Worm (Caenorhabditis elegans) whole organism, midembryonic: Measurements from ENCODE around the gene egal-1.

Source experiments
- T22C8.4 ChIP-seq: fragments of 200-800 bp; sonication (Bioruptor generic); IDR thresholded peaks from 2 replicates; pipeline ENCODE4 v1.3.6; 2022; ENCODE audit warnings: missing genetic modification characterization, missing compliant biosample characterization
- cog-1 ChIP-seq: sonication (generic microtip); optimal IDR thresholded peaks from 2 replicates; lab custom pipeline; 2016; ENCODE audit warnings: missing genetic modification characterization, missing compliant biosample characterization
- flt-1 ChIP-seq: fragments of 200-800 bp; sonication (Bioruptor generic); IDR thresholded peaks from 2 replicates; pipeline ENCODE4 v1.3.6; 2022; ENCODE audit warnings: missing genetic modification characterization, missing compliant biosample characterization
- klf-2 ChIP-seq: fragments of 200-800 bp; sonication (Bioruptor generic); conservative IDR thresholded peaks from 2 replicates; pipeline ENCODE4 v1.3.6; 2022; ENCODE audit warnings: missing genetic modification reagents, missing genetic modification characterization, missing compliant biosample characterization
- med-1 ChIP-seq: sonication (generic microtip); optimal IDR thresholded peaks from 2 replicates; lab custom pipeline; 2017; ENCODE audit warnings: missing genetic modification characterization, mild to moderate bottlenecking, missing compliant biosample characterization, antibody characterized with exemption, missing genetic modification reagents; ENCODE audit not compliant: insufficient read depth
- ref-1 ChIP-seq: fragments of 200-800 bp; sonication (Bioruptor generic); conservative IDR thresholded peaks from 2 replicates; pipeline ENCODE4 v1.3.6; 2022; ENCODE audit warnings: missing genetic modification reagents, missing genetic modification characterization, missing compliant biosample characterization
- tab-1 ChIP-seq: fragments of 200-800 bp; sonication (Bioruptor generic); IDR thresholded peaks from 2 replicates; pipeline ENCODE4 v1.3.6; 2022; ENCODE audit warnings: missing genetic modification characterization, missing compliant biosample characterization
- ztf-23 ChIP-seq: fragments of 200-800 bp; sonication (Bioruptor generic); IDR thresholded peaks from 2 replicates; pipeline ENCODE4 v1.3.6; 2022; ENCODE audit warnings: missing genetic modification reagents, missing genetic modification characterization, missing compliant biosample characterization
- ztf-29 ChIP-seq: fragments of 200-800 bp; sonication (Bioruptor generic); IDR thresholded peaks from 2 replicates; pipeline ENCODE4 v1.3.6; 2022; ENCODE audit warnings: missing genetic modification reagents, missing genetic modification characterization, missing compliant biosample characterization

egal-1 gene

DNA sequence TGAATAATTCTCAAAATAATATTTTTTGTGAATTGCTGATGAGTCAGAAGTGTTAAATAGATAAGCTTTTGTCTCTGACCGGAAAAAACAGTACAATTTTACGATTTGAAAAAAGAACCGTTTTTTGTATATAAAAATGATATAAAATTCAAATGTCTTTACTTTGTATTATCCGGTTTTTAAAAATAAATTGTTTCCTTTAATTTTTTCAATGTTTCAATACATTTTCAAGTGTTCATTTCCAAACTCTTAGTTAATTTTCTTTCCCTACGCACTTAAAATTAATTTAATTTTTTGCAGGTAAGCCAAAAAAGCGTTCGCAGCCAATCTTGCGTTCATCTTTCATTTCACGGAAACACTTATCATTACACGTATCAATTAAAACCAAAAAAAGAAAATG is at the start of gene egal-1:
egal-1 (plus strand) TSS at position 301 of the 400 bp plus-strand sequence.
- TF ChIP-seq tab-1 (no peak), ztf-29 (GFP tag; lab: Robert Waterston, UW) (no peak), klf-2 (GFP tag; lab: Robert Waterston, UW) (no peak), ztf-23 (no peak), med-1 (GFP tag; lab: Kevin White, UChicago) (no peak), T22C8.4 (no peak), flt-1 (GFP tag; lab: Robert Waterston, UW) (no peak), ref-1 (GFP tag; lab: Robert Waterston, UW) (no peak), cog-1 (tag; lab: Kevin White, UChicago) (no peak)

- TF ChIP-seq flt-1 (GFP tag; lab: Robert Waterston, UW): no peak
- no peak for TF ChIP-seq cog-1 (tag; lab: Kevin White, UChicago)
- no peak for TF ChIP-seq ztf-29 (GFP tag; lab: Robert Waterston, UW)
- TF ChIP-seq med-1 (GFP tag; lab: Kevin White, UChicago): no peak
- TF ChIP-seq tab-1: no peak
- no peak for TF ChIP-seq ref-1 (GFP tag; lab: Robert Waterston, UW)
- TF ChIP-seq klf-2 (GFP tag; lab: Robert Waterston, UW): no peak
- TF ChIP-seq T22C8.4: no peak
- TF ChIP-seq ztf-23: no peak
Measured at ce11 chrIV:5778342-5778741, 46.3 kb upstream of the egal-1 start.

DNA sequence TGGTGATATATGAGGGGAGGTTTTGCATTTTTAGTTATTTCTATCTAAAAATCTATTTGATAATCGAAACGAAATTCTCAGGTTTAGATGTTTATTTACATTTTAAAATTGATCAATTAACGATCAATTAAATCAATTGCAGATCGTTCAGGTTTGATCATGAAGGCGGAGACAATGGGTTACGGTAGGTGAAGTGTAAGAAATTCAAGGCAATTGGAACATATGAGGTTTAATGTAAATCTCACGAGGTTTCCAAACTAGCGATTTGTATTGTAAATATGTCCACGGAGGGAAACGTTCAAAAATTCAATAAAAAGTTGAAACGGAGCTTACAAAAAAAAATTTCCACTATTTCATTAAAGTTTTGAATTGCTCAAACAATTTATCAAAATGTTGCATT is 45.1 kb upstream of the egal-1 start:
- no peak for TF ChIP-seq ztf-23
- no peak for TF ChIP-seq med-1 (GFP tag; lab: Kevin White, UChicago)
- no peak for TF ChIP-seq klf-2 (GFP tag; lab: Robert Waterston, UW)
- TF ChIP-seq cog-1 (tag; lab: Kevin White, UChicago): no peak
- no peak for TF ChIP-seq flt-1 (GFP tag; lab: Robert Waterston, UW)
- TF ChIP-seq ref-1 (GFP tag; lab: Robert Waterston, UW): no peak
- no peak for TF ChIP-seq T22C8.4
- TF ChIP-seq ztf-29 (GFP tag; lab: Robert Waterston, UW): no peak
- TF ChIP-seq tab-1: no peak

ce11 chrIV:5780234-5780788 is 44.3 kb upstream of the egal-1 start:
- TF ChIP-seq med-1 (GFP tag; lab: Kevin White, UChicago): no peak
- TF ChIP-seq ztf-29 (GFP tag; lab: Robert Waterston, UW): no peak
- no peak for TF ChIP-seq T22C8.4
- TF ChIP-seq flt-1 (GFP tag; lab: Robert Waterston, UW): no peak
- no peak for TF ChIP-seq cog-1 (tag; lab: Kevin White, UChicago)
- TF ChIP-seq klf-2 (GFP tag; lab: Robert Waterston, UW): no peak
- TF ChIP-seq tab-1: no peak
- TF ChIP-seq ztf-23: no peak
- TF ChIP-seq ref-1 (GFP tag; lab: Robert Waterston, UW): no peak

DNA sequence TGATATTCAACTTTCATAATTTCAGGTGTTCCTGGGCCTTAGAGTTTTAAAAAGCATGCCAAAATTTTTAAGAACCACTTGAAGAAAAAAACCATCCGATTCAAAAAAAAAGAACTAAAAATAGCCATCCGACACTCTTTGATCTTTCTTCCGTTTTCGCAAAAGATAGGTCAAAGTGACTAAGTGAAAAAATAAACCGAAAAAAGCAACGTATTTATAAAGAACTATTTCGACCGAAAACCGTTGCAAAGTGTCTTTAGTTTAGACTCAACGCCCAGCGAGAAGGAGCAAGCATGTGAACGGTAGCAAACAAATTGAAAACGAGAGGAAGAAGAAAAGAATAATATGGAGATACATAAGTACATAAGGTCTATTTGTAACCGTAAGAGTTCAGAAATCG is 40.9 kb upstream of the egal-1 start:
- no peak for TF ChIP-seq cog-1 (tag; lab: Kevin White, UChicago)
- no peak for TF ChIP-seq med-1 (GFP tag; lab: Kevin White, UChicago)
- no peak for TF ChIP-seq flt-1 (GFP tag; lab: Robert Waterston, UW)
- no peak for TF ChIP-seq tab-1
- no peak for TF ChIP-seq ref-1 (GFP tag; lab: Robert Waterston, UW)
- TF ChIP-seq ztf-23: no peak
- TF ChIP-seq T22C8.4: no peak
- TF ChIP-seq ztf-29 (GFP tag; lab: Robert Waterston, UW): no peak
- no peak for TF ChIP-seq klf-2 (GFP tag; lab: Robert Waterston, UW)

- TF ChIP-seq flt-1 (GFP tag; lab: Robert Waterston, UW) (no peak), ref-1 (GFP tag; lab: Robert Waterston, UW) (no peak), T22C8.4 (no peak), tab-1 (no peak), ztf-29 (GFP tag; lab: Robert Waterston, UW) (no peak), cog-1 (tag; lab: Kevin White, UChicago) (no peak), med-1 (GFP tag; lab: Kevin White, UChicago) (no peak), ztf-23 (no peak), klf-2 (GFP tag; lab: Robert Waterston, UW) (no peak)
Measured at ce11 chrIV:5790993-5791392, 33.6 kb upstream of the egal-1 start, which contains the start of gene C31H1.2. TSS of gene C31H1.2 (plus strand) at chrIV:5791293.

DNA sequence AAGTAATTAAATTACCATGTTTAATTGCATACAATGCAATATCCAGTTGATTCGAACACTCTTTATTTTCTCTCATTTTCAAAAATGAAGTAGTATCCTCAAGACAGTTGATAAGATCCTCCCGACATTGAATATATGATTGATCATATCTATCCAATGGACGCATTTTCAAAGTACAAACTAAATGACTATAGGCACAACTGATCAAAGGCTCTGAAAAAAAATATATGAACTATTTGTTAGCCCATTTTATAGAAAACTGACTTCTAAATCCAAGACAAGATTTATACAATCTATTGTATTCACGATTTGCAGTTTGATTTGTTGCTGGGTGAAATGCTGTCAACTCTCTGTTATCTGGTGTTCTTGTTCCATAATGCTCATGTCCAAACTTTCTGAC is 29.1 kb upstream of the egal-1 start:
- TF ChIP-seq ztf-29 (GFP tag; lab: Robert Waterston, UW) (no peak), ztf-23 (no peak), med-1 (GFP tag; lab: Kevin White, UChicago) (no peak), klf-2 (GFP tag; lab: Robert Waterston, UW) (no peak), cog-1 (tag; lab: Kevin White, UChicago) (no peak), tab-1 (no peak), T22C8.4 (no peak), flt-1 (GFP tag; lab: Robert Waterston, UW) (no peak), ref-1 (GFP tag; lab: Robert Waterston, UW) (no peak)

DNA sequence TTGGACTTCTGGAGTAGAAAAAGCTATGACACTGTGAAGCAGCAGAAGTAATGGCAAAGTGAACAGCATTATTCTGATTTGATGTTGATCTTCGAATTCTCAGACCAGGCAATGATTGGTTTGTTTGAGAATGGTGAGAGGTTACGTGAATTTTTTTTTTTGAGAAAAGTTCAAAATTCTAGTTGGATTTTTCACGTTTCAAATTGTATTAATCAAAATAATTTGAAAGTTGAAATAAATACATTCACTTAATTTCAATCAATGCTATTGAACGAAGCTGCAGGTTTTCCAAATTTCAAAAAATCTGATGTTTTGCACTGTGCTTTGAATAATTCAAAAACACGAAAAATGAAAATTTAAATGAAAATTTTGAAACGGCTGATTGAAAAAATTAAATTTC is 27.9 kb upstream of the egal-1 start, which contains the start of gene C31H1.5:
C31H1.5 (minus strand) TSS at position 101 of the 400 bp plus-strand sequence.
- no peak for TF ChIP-seq ref-1 (GFP tag; lab: Robert Waterston, UW)
- no peak for TF ChIP-seq flt-1 (GFP tag; lab: Robert Waterston, UW)
- no peak for TF ChIP-seq T22C8.4
- no peak for TF ChIP-seq cog-1 (tag; lab: Kevin White, UChicago)
- TF ChIP-seq ztf-23: no peak
- TF ChIP-seq tab-1: no peak

DNA sequence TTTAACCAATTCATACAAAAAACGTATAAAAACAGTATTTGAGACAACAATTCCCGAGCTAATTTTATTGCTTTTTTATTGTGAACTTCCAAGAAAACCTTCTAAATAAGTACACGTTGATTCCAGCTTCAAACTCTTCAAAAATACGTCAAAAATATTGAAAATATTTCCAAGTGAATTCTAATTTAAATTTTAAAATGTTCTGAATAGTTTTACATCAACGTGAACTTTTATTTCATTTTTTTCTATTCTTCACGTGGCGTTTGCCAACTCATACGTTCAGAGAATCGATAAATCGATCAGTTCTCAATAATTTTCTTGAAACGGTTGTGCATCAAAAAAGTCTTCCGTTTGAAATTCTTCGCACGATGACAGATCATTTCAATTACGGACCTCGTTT is 27.4 kb upstream of the egal-1 start, which contains the start of gene C31H1.1:
C31H1.1 (plus strand) TSS at position 301 of the 400 bp plus-strand sequence.
- TF ChIP-seq klf-2 (GFP tag; lab: Robert Waterston, UW): no peak
- TF ChIP-seq ref-1 (GFP tag; lab: Robert Waterston, UW): no peak
- TF ChIP-seq ztf-23: no peak
- no peak for TF ChIP-seq ztf-29 (GFP tag; lab: Robert Waterston, UW)
- no peak for TF ChIP-seq cog-1 (tag; lab: Kevin White, UChicago)
- no peak for TF ChIP-seq flt-1 (GFP tag; lab: Robert Waterston, UW)
- no peak for TF ChIP-seq med-1 (GFP tag; lab: Kevin White, UChicago)
- TF ChIP-seq T22C8.4: no peak
- TF ChIP-seq tab-1: no peak
